Fruit fly (Drosophila melanogaster): ENCODE measurements around the gene ftz-f1.

ftz-f1 gene

DNA sequence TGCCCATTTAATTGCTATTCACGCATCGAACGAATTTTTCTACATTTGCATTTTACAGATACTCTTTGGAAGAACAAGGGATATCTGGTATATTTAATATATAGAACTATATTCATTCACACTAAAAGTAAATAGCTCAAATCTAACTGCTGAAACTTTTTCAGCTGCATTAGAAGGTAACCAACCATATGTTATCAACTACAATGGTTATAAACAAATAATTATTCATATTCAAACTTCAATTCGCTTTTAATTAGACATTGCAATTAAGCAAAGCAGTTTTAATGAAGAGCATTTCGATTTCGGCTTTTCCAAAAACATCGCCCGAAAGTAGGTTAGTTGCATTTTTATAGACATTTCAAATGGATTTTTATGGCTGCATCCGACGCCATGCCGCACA is 4.7 kb downstream of the ftz-f1 start:
- TF ChIP-seq CG4496 (GFP tag; IDR thresholded peaks at IDR 0.05) (no peak), CG32121 (GFP tag; IDR thresholded peaks at IDR 0.05) (0 out of 2 replicates have a peak, but pooled peaks have one; percentile 14), Ets98B (GFP tag; IDR thresholded peaks at IDR 0.05) (no peak), Pif1A (GFP tag; optimal IDR thresholded peaks at IDR 0.05) (no peak)

DNA sequence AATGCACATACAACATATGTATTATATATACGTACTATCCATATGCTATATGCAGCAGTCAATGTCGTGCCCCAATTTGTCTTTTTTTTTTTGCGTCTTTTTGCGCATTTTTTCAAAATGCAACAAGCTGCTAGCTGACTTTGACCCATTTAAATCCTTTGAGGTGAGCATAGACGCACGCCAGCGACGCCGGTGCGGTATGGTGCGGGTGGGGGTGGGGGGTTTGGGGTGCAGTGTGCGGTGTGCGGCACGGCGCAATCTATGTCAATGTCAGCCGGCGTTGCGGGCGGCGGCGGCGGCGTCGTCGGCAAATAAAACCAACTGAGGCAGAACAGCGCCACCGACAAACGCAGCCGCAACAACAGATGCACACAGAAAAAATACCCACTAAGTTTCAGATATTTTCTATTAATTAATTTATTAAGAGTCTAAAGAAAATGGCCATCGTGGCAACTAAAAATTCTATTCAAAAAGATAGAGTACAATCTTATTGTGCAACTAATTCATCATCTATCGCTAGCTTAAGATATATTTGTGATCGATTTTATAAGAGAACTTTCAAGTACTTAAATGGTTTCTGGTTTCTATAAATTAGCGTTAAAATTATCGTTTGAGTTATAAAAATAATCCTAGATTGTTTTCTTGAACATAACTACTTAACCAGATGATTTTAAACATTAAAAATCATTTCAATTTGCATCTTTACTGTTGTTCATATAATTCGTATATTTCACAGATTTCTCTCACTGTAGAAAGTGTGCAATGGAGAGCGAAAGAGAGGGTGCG is 5.9 kb downstream of the ftz-f1 start:
- TF ChIP-seq CG32121 (GFP tag; IDR thresholded peaks at IDR 0.05) (peak; percentile 51; the same call in 1 of the 2 replicates), gl (tag; optimal IDR thresholded peaks at IDR 0.05) (no peak)

DNA sequence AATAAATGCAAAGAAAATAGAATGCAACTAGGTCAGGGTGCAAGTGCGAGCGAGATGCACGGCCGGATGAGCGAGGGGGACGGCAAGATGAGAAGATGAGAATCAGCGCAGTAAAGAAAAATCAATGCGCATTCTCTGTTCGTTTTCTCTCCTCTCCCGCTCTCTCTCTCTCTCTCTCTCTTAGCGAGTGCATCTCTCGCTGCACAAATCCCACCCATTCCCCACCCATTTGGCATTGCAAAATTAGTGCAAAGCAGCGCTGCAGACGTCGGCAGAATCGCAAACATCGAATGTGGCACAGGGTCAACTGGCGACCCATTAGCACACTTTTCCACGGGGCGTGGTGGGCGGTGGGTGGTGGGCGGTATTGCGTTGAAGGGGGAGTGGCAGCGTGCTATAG is 8.3 kb downstream of the ftz-f1 start:
- TF ChIP-seq D1 (tag; optimal IDR thresholded peaks at IDR 0.05) (no peak), EcR (GFP tag; optimal IDR thresholded peaks at IDR 0.05) (peak; percentile 18), Snoo (tag; optimal IDR thresholded peaks at IDR 0.05) (no peak), gl (tag; optimal IDR thresholded peaks at IDR 0.05) (no peak), CG14655 (GFP tag; optimal IDR thresholded peaks at IDR 0.05) (no peak), Ets98B (GFP tag; IDR thresholded peaks at IDR 0.05) (peak; percentile 25; the same call in 1 of the 2 replicates), CG17806 (tag; optimal IDR thresholded peaks at IDR 0.05) (no peak), CG8301 (tag; optimal IDR thresholded peaks at IDR 0.05) (no peak), CG9948 (tag; optimal IDR thresholded peaks at IDR 0.05) (no peak), fd96Ca (GFP tag; IDR thresholded peaks at IDR 0.05) (0 out of 3 replicates have a peak, but pooled peaks have one; percentile 16), Pif1B (GFP tag; optimal IDR thresholded peaks at IDR 0.05) (no peak), CG4496 (GFP tag; IDR thresholded peaks at IDR 0.05) (0 out of 3 replicates have a peak, but pooled peaks have one; percentile 50), CG15710 (tag; optimal IDR thresholded peaks at IDR 0.05) (no peak), Pif1A (GFP tag; optimal IDR thresholded peaks at IDR 0.05) (no peak), CG12605 (GFP tag; IDR thresholded peaks at IDR 0.05) (peak; percentile 28; the same call in 1 of the 2 replicates), CG8159 (tag; optimal IDR thresholded peaks at IDR 0.05) (no peak), CG34367 (tag; optimal IDR thresholded peaks at IDR 0.05) (no peak), rn (GFP tag; IDR thresholded peaks at IDR 0.05) (no peak), CG32121 (GFP tag; IDR thresholded peaks at IDR 0.05) (0 out of 2 replicates have a peak, but pooled peaks have one; percentile 13), CG10348 (GFP tag; IDR thresholded peaks at IDR 0.05) (no peak), CG13204 (GFP tag; optimal IDR thresholded peaks at IDR 0.05) (peak; percentile 10)

DNA sequence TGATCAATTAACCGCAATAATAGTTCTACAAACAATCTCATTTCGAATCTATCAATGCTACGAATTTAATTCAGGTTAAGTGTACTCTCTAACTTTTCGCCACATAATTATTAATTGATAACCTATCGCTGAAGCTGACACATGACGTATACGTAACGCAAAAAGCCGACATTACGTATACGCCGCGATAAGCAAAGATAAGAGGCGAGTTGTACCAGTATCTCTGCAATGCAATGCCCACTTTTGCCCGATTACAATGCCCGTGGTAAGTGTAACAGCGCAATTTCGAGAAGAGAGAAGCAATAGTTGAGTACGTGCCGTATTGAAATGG is 9.1 kb downstream of the ftz-f1 start:
- TF ChIP-seq EcR (GFP tag; optimal IDR thresholded peaks at IDR 0.05), result peak; percentile 47
- no peak for TF ChIP-seq Snoo (tag; optimal IDR thresholded peaks at IDR 0.05)
- TF ChIP-seq CG34367 (tag; optimal IDR thresholded peaks at IDR 0.05), result no peak
- TF ChIP-seq gl (tag; optimal IDR thresholded peaks at IDR 0.05), result no peak

DNA sequence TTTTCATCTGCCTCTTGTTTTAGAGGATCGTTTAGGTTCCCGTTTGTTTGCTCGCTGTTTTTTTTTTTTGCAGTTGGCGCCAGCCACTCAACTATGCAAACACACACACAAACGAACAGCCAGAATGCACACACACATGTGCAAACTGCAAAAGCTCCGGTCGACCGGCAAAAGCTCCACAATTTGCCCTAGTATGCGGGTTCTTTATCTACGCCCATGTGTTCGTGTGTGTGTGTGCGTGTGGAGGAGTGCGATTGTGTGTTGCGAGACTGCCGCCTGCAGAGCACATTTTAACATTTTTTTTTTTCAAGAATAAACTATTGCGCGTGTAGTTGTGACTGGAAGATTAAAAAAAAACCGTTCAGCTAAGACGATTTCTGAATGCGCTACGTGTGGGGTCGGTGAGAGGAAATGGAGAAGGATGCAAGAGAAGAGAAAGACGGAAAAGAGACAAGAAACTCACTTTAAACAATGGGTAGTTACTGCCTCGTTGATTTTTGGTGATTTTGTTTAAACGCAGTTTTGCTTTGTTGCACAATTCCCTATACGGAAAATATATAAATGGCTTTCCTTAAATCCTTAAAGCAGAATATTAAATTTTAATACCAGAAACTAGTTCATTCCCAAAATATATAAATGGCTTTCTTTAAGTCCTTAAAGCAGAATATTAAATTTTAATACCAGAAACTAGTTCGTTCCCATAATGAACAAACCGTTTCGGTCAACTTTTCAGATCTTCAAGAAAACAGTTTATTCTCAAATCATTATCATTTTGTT is 9.7 kb downstream of the ftz-f1 start:
- TF ChIP-seq CG14655 (GFP tag; optimal IDR thresholded peaks at IDR 0.05), result peak; percentile 55
- TF ChIP-seq EcR (GFP tag; optimal IDR thresholded peaks at IDR 0.05), result peak; percentile 62
- TF ChIP-seq Pif1A (GFP tag; optimal IDR thresholded peaks at IDR 0.05), result peak; percentile 35
- peak; percentile 72 for TF ChIP-seq CG32121 (GFP tag; IDR thresholded peaks at IDR 0.05)
- TF ChIP-seq CG15710 (tag; optimal IDR thresholded peaks at IDR 0.05), result peak; percentile 72
- peak; percentile 48 for TF ChIP-seq CG9948 (tag; optimal IDR thresholded peaks at IDR 0.05)
- peak; percentile 66 for TF ChIP-seq CG12605 (GFP tag; IDR thresholded peaks at IDR 0.05)
- TF ChIP-seq Pif1B (GFP tag; optimal IDR thresholded peaks at IDR 0.05), result peak; percentile 52
- peak; percentile 76; the same call in 2 of the 3 replicates for TF ChIP-seq fd96Ca (GFP tag; IDR thresholded peaks at IDR 0.05)
- TF ChIP-seq CG4496 (GFP tag; IDR thresholded peaks at IDR 0.05), result peak; percentile 86
- TF ChIP-seq Snoo (tag; optimal IDR thresholded peaks at IDR 0.05), result no peak
- TF ChIP-seq Ets98B (GFP tag; IDR thresholded peaks at IDR 0.05), result peak; percentile 48
- TF ChIP-seq CG10348 (GFP tag; IDR thresholded peaks at IDR 0.05), result no peak
- TF ChIP-seq CG13204 (GFP tag; optimal IDR thresholded peaks at IDR 0.05), result peak; percentile 32
- TF ChIP-seq CG8159 (tag; optimal IDR thresholded peaks at IDR 0.05), result peak; percentile 70
- no peak for TF ChIP-seq rn (GFP tag; IDR thresholded peaks at IDR 0.05)
- TF ChIP-seq gl (tag; optimal IDR thresholded peaks at IDR 0.05), result peak; percentile 82
- peak; percentile 34 for TF ChIP-seq CG8301 (tag; optimal IDR thresholded peaks at IDR 0.05)
- no peak for TF ChIP-seq D1 (tag; optimal IDR thresholded peaks at IDR 0.05)
- peak; percentile 74 for TF ChIP-seq CG34367 (tag; optimal IDR thresholded peaks at IDR 0.05)
- TF ChIP-seq CG17806 (tag; optimal IDR thresholded peaks at IDR 0.05), result peak; percentile 62

DNA sequence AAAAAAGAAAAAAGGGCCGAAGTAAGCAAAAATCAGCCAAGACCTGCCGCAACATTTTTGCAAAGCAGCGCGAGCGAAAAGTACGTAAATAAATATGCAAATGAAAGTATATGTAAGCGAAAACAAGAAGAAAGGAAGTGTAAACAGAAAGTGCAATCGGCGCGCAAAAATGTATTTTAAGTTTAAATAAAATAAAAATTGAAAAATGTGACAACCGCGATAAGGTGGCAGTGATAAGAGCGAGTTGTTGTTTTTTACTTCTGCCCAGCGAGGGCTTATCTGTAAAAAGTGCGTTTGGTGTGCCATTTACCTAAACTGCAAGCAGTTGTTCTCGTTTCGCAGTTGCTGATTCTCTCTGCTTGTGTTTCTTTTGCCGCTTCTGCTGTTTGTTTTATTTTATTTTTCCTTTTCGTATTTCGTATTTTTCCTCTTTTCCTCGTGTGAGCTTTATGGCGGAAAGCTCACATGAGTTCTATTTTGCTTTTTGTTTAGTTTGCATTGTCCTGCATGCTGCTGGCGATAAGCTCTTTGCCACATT is 10.4 kb downstream of the ftz-f1 start:
- TF ChIP-seq CG15710 (tag; optimal IDR thresholded peaks at IDR 0.05) (peak; percentile 66), Snoo (tag; optimal IDR thresholded peaks at IDR 0.05) (peak; percentile 36), fd96Ca (GFP tag; IDR thresholded peaks at IDR 0.05) (peak; percentile 71; the same call in 2 of the 3 replicates), Ets98B (GFP tag; IDR thresholded peaks at IDR 0.05) (peak; percentile 81), gl (tag; optimal IDR thresholded peaks at IDR 0.05) (peak; percentile 91), D1 (tag; optimal IDR thresholded peaks at IDR 0.05) (no peak), CG17806 (tag; optimal IDR thresholded peaks at IDR 0.05) (peak; percentile 63), CG4496 (GFP tag; IDR thresholded peaks at IDR 0.05) (peak; percentile 89), EcR (GFP tag; optimal IDR thresholded peaks at IDR 0.05) (no peak), Pif1B (GFP tag; optimal IDR thresholded peaks at IDR 0.05) (peak; percentile 27), Pif1A (GFP tag; optimal IDR thresholded peaks at IDR 0.05) (peak; percentile 83), CG32121 (GFP tag; IDR thresholded peaks at IDR 0.05) (peak; percentile 79), CG13204 (GFP tag; optimal IDR thresholded peaks at IDR 0.05) (peak; percentile 80), CG8301 (tag; optimal IDR thresholded peaks at IDR 0.05) (peak; percentile 71), CG12605 (GFP tag; IDR thresholded peaks at IDR 0.05) (peak; percentile 96), CG8159 (tag; optimal IDR thresholded peaks at IDR 0.05) (peak; percentile 69), CG9948 (tag; optimal IDR thresholded peaks at IDR 0.05) (peak; percentile 53), CG14655 (GFP tag; optimal IDR thresholded peaks at IDR 0.05) (peak; percentile 81), CG34367 (tag; optimal IDR thresholded peaks at IDR 0.05) (peak; percentile 77), CG10348 (GFP tag; IDR thresholded peaks at IDR 0.05) (no peak), rn (GFP tag; IDR thresholded peaks at IDR 0.05) (peak; percentile 75)
